Fruit fly (Drosophila melanogaster) whole organism, embryonic: ENCODE measurements around the gene CG15286.
A peak's percentile ranks its signal among the peaks of the same experiment; 100 is the strongest.

Experiments used
- CG10209 ChIP-seq: fragments of 200-800 bp; sonication (Bioruptor generic); optimal IDR thresholded peaks from 3 replicates; lab custom pipeline; 2017; ENCODE audit warnings: missing biosample characterization, mild to moderate bottlenecking, missing genetic modification characterization, missing genetic modification reagents
- CG10979 ChIP-seq: fragments of 200-800 bp; sonication (Bioruptor generic); optimal IDR thresholded peaks from 2 replicates; lab custom pipeline; 2018; ENCODE audit warnings: missing biosample characterization, mild to moderate bottlenecking, missing genetic modification characterization, moderate library complexity
- CG12942 ChIP-seq: fragments of 200-800 bp; sonication (Bioruptor generic); optimal IDR thresholded peaks from 3 replicates; lab custom pipeline; 2016; ENCODE audit warnings: missing biosample characterization, missing genetic modification characterization
- CG13894 ChIP-seq: fragments of 200-800 bp; sonication (Bioruptor generic); optimal IDR thresholded peaks from 3 replicates; lab custom pipeline; 2018; ENCODE audit warnings: missing biosample characterization, mild to moderate bottlenecking, missing genetic modification characterization, moderate library complexity
- CG15514 ChIP-seq: fragments of 200-800 bp; sonication (Bioruptor generic); optimal IDR thresholded peaks from 3 replicates; lab custom pipeline; 2017; ENCODE audit warnings: missing biosample characterization, missing genetic modification characterization, mild to moderate bottlenecking, moderate library complexity, missing genetic modification reagents
- CG1602 ChIP-seq: fragments of 200-800 bp; sonication (Bioruptor generic); optimal IDR thresholded peaks from 3 replicates; lab custom pipeline; 2016; ENCODE audit warnings: missing biosample characterization, missing genetic modification characterization
- CG16779 ChIP-seq: fragments of 200-800 bp; sonication (Bioruptor generic); IDR thresholded peaks from 2 replicates; pipeline ENCODE4 v1.3.6; 2022; ENCODE audit warnings: missing biosample characterization, missing genetic modification characterization
- CG17359 ChIP-seq: fragments of 200-800 bp; sonication (Bioruptor generic); optimal IDR thresholded peaks from 3 replicates; lab custom pipeline; 2018; ENCODE audit warnings: missing biosample characterization, mild to moderate bottlenecking, missing genetic modification characterization, moderate library complexity
- CG3281 ChIP-seq: fragments of 200-800 bp; sonication (Bioruptor generic); optimal IDR thresholded peaks from 3 replicates; lab custom pipeline; 2017; ENCODE audit warnings: missing biosample characterization, mild to moderate bottlenecking, missing genetic modification characterization
- CG34224 ChIP-seq: fragments of 200-800 bp; sonication (Bioruptor generic); IDR thresholded peaks from 3 replicates; pipeline ENCODE4 v1.3.6; 2022; ENCODE audit warnings: missing biosample characterization, missing genetic modification characterization; ENCODE audit not compliant: partially characterized antibody
- CG4328 ChIP-seq: fragments of 200-800 bp; sonication (Bioruptor generic); optimal IDR thresholded peaks from 3 replicates; lab custom pipeline; 2017; ENCODE audit warnings: missing biosample characterization, missing genetic modification reagents, missing genetic modification characterization
- CG5245 ChIP-seq: fragments of 200-800 bp; sonication (Bioruptor generic); optimal IDR thresholded peaks from 3 replicates; lab custom pipeline; 2016; ENCODE audit warnings: missing biosample characterization, missing genetic modification characterization
- CG6654 ChIP-seq: fragments of 200-800 bp; sonication (Bioruptor generic); optimal IDR thresholded peaks from 2 replicates; lab custom pipeline; 2017; ENCODE audit warnings: missing biosample characterization, mild to moderate bottlenecking, missing genetic modification characterization
- CG6689 ChIP-seq: fragments of 200-800 bp; sonication (Bioruptor generic); IDR thresholded peaks from 2 replicates; pipeline ENCODE4 v1.3.6; 2022; ENCODE audit warnings: missing biosample characterization, missing genetic modification characterization
- CG8924 ChIP-seq: fragments of 200-800 bp; optimal IDR thresholded peaks from 3 replicates; lab custom pipeline; 2019; ENCODE audit warnings: missing biosample characterization, mild to moderate bottlenecking, missing genetic modification characterization, moderate library complexity
- CG9215 ChIP-seq: fragments of 200-800 bp; sonication (Bioruptor generic); IDR thresholded peaks from 2 replicates; pipeline ENCODE4 v1.3.6; 2022; ENCODE audit warnings: missing biosample characterization, missing genetic modification characterization
- CG9437 ChIP-seq: fragments of 200-800 bp; sonication (Bioruptor generic); optimal IDR thresholded peaks from 2 replicates; lab custom pipeline; 2018; ENCODE audit warnings: missing biosample characterization, mild to moderate bottlenecking, missing genetic modification characterization
- CG9817 ChIP-seq: fragments of 200-800 bp; sonication (Bioruptor generic); optimal IDR thresholded peaks from 2 replicates; lab custom pipeline; 2018; ENCODE audit warnings: missing biosample characterization, mild to moderate bottlenecking, missing genetic modification characterization, moderate library complexity
- CTCF ChIP-seq: fragments of 200-800 bp; sonication (Bioruptor generic); optimal IDR thresholded peaks from 2 replicates; lab custom pipeline; 2017; ENCODE audit warnings: missing biosample characterization, mild to moderate bottlenecking, missing genetic modification characterization, moderate library complexity
- D ChIP-seq, 2 experiments: fragments of 200-800 bp in 1 of 2; fragments of >200 bp in 1 of 2; sonication (Bioruptor generic) in 1 of 2; optimal IDR thresholded peaks; 2 replicates in 1 of 2; 3 replicates in 1 of 2; lab custom pipeline; 2017; ENCODE audit warnings: mild to moderate bottlenecking in 1 of 2, missing biosample characterization in 1 of 2, missing genetic modification characterization in 1 of 2, missing genetic modification reagents in 1 of 2
- Fer1 ChIP-seq: fragments of 200-800 bp; sonication (Bioruptor generic); optimal IDR thresholded peaks from 2 replicates; lab custom pipeline; 2017; ENCODE audit warnings: missing biosample characterization, mild to moderate bottlenecking, missing genetic modification characterization
- Fer2 ChIP-seq: fragments of 200-800 bp; sonication (Bioruptor generic); optimal IDR thresholded peaks from 2 replicates; lab custom pipeline; 2018; ENCODE audit warnings: missing biosample characterization, mild to moderate bottlenecking, missing genetic modification characterization, moderate library complexity
- Hmr ChIP-seq: fragments of 200-800 bp; sonication (Bioruptor generic); optimal IDR thresholded peaks from 3 replicates; lab custom pipeline; 2017; ENCODE audit warnings: mild to moderate bottlenecking, missing biosample characterization, missing genetic modification reagents, missing genetic modification characterization
- Hmx ChIP-seq: fragments of 200-800 bp; sonication (Bioruptor generic); optimal IDR thresholded peaks from 2 replicates; lab custom pipeline; 2016; ENCODE audit warnings: missing biosample characterization, missing genetic modification characterization
- MTF-1 ChIP-seq: fragments of 200-800 bp; sonication (Bioruptor generic); optimal IDR thresholded peaks from 2 replicates; lab custom pipeline; 2018; ENCODE audit warnings: missing biosample characterization, mild to moderate bottlenecking, missing genetic modification characterization, borderline replicate concordance
- Max ChIP-seq: fragments of 200-800 bp; sonication (Bioruptor generic); optimal IDR thresholded peaks from 2 replicates; lab custom pipeline; 2016; ENCODE audit warnings: missing biosample characterization, mild to moderate bottlenecking, missing genetic modification characterization
- NfI ChIP-seq: fragments of 200-800 bp; sonication (Bioruptor generic); optimal IDR thresholded peaks from 3 replicates; lab custom pipeline; 2018; ENCODE audit warnings: missing biosample characterization, mild to moderate bottlenecking, missing genetic modification characterization, moderate library complexity
- Pdp1 ChIP-seq, 2 experiments: fragments of 200-800 bp; sonication (Bioruptor generic); optimal IDR thresholded peaks; 3 replicates each; lab custom pipeline; 2016; ENCODE audit warnings: missing biosample characterization in 2 of 2, missing genetic modification characterization in 2 of 2, mild to moderate bottlenecking in 1 of 2, moderate library complexity in 1 of 2
- Poxn ChIP-seq: fragments of 200-800 bp; sonication (Bioruptor generic); IDR thresholded peaks from 2 replicates; pipeline ENCODE4 v1.3.6; 2022; ENCODE audit warnings: missing biosample characterization, missing genetic modification characterization
- Rfx ChIP-seq: fragments of 200-800 bp; sonication (Bioruptor generic); IDR thresholded peaks from 2 replicates; pipeline ENCODE4 v1.3.6; 2022; ENCODE audit warnings: missing biosample characterization, missing genetic modification characterization
- Six4 ChIP-seq: fragments of 200-800 bp; sonication (Bioruptor generic); optimal IDR thresholded peaks from 2 replicates; lab custom pipeline; 2016; ENCODE audit warnings: missing biosample characterization, missing genetic modification characterization
- Usf ChIP-seq: fragments of 200-800 bp; sonication (Bioruptor generic); optimal IDR thresholded peaks from 2 replicates; lab custom pipeline; 2017; ENCODE audit warnings: missing genotype, missing biosample characterization, missing genetic modification characterization
- aop ChIP-seq: fragments of 200-800 bp; sonication (Bioruptor generic); IDR thresholded peaks from 2 replicates; pipeline ENCODE4 v1.3.6; 2022; ENCODE audit warnings: missing biosample characterization, missing genetic modification characterization
- bowl ChIP-seq: fragments of 200-800 bp; sonication (Bioruptor generic); IDR thresholded peaks from 2 replicates; pipeline ENCODE4 v1.3.6; 2022; ENCODE audit warnings: missing biosample characterization, missing genetic modification characterization
- cas ChIP-seq: fragments of 200-800 bp; sonication (Bioruptor generic); IDR thresholded peaks from 2 replicates; pipeline ENCODE4 v1.3.6; 2022; ENCODE audit warnings: missing biosample characterization, missing genetic modification characterization
- chn ChIP-seq: fragments of 200-800 bp; sonication (Bioruptor generic); optimal IDR thresholded peaks from 2 replicates; lab custom pipeline; 2016; ENCODE audit warnings: missing biosample characterization, missing genetic modification characterization
- dimm ChIP-seq: fragments of 200-800 bp; sonication (Bioruptor generic); IDR thresholded peaks from 2 replicates; pipeline ENCODE4 v1.3.6; 2022; ENCODE audit warnings: missing biosample characterization, missing genetic modification characterization
- dmrt99B ChIP-seq: fragments of 200-800 bp; sonication (Bioruptor generic); optimal IDR thresholded peaks from 2 replicates; lab custom pipeline; 2018; ENCODE audit warnings: missing biosample characterization, mild to moderate bottlenecking, missing genetic modification characterization, moderate library complexity
- dpn ChIP-seq, 2 experiments: fragments of 200-800 bp; sonication (Bioruptor generic); optimal IDR thresholded peaks; 3 replicates each; lab custom pipeline; 2016; ENCODE audit warnings: missing biosample characterization in 2 of 2, missing genetic modification characterization in 2 of 2
- fd102C ChIP-seq: fragments of 200-800 bp; sonication (Bioruptor generic); optimal IDR thresholded peaks from 2 replicates; lab custom pipeline; 2018; ENCODE audit warnings: missing biosample characterization, mild to moderate bottlenecking, missing genetic modification characterization, moderate library complexity
- gem ChIP-seq: fragments of 200-800 bp; sonication (Bioruptor generic); optimal IDR thresholded peaks from 2 replicates; lab custom pipeline; 2019; ENCODE audit warnings: missing biosample characterization, mild to moderate bottlenecking, missing genetic modification characterization, moderate library complexity
- grau ChIP-seq: fragments of 200-800 bp; optimal IDR thresholded peaks from 3 replicates; lab custom pipeline; 2019; ENCODE audit warnings: missing biosample characterization, mild to moderate bottlenecking, missing genetic modification characterization, moderate library complexity
- kni ChIP-seq: fragments of 200-800 bp; sonication (Bioruptor generic); optimal IDR thresholded peaks from 3 replicates; lab custom pipeline; 2017; ENCODE audit warnings: mild to moderate bottlenecking, missing biosample characterization, missing genetic modification reagents, missing genetic modification characterization
- psq ChIP-seq: fragments of 200-800 bp; sonication (Bioruptor generic); optimal IDR thresholded peaks from 2 replicates; lab custom pipeline; 2017; ENCODE audit warnings: missing biosample characterization, missing genetic modification characterization
- repo ChIP-seq: fragments of 200-800 bp; sonication (Bioruptor generic); optimal IDR thresholded peaks from 2 replicates; lab custom pipeline; 2016; ENCODE audit warnings: missing biosample characterization, missing genetic modification characterization
- row ChIP-seq: fragments of 200-800 bp; sonication (Bioruptor generic); IDR thresholded peaks from 3 replicates; pipeline ENCODE4 v1.3.6; 2022; ENCODE audit warnings: missing biosample characterization, missing genetic modification characterization
- seq ChIP-seq: fragments of 200-800 bp; sonication (Bioruptor generic); IDR thresholded peaks from 2 replicates; pipeline ENCODE4 v1.3.6; 2022; ENCODE audit warnings: missing biosample characterization, missing genetic modification characterization
- sima ChIP-seq: fragments of 200-800 bp; sonication (Bioruptor generic); optimal IDR thresholded peaks from 2 replicates; lab custom pipeline; 2016; ENCODE audit warnings: missing biosample characterization, missing genetic modification characterization
- tap ChIP-seq: fragments of 200-800 bp; optimal IDR thresholded peaks from 3 replicates; lab custom pipeline; 2019; ENCODE audit warnings: missing biosample characterization, mild to moderate bottlenecking, missing genetic modification characterization, moderate library complexity

The CG15286 gene

dm6 chr2L:14376484-14377254 lies 38.6 kb downstream of the CG15286 start (continued):
- peak; percentile 26 for TF ChIP-seq Usf
- TF ChIP-seq CG15514 (GFP tag; lab: Kevin White, UChicago) = no peak
- TF ChIP-seq CG13894 (tag; lab: Kevin White, UChicago) = no peak
- peak; percentile 40 for TF ChIP-seq CG3281 (GFP tag; lab: Kevin White, UChicago)
- no peak for TF ChIP-seq cas (GFP tag; lab: Robert Waterston, UW)
- no peak for TF ChIP-seq CG12942 (GFP tag; lab: Kevin White, UChicago)
- no peak for TF ChIP-seq aop (GFP tag; lab: Robert Waterston, UW)
- peak; percentile 50 for TF ChIP-seq grau (tag; lab: Kevin White, UChicago)
- peak; percentile 8 for TF ChIP-seq Max (GFP tag; lab: Kevin White, UChicago)
- no peak for TF ChIP-seq dimm (GFP tag; lab: Robert Waterston, UW)
- peak; percentile 61 for TF ChIP-seq row
- TF ChIP-seq CG9215 (GFP tag; lab: Robert Waterston, UW) = peak; percentile 47
- no peak for TF ChIP-seq Fer1 (GFP tag; lab: Kevin White, UChicago)
- TF ChIP-seq fd102C = no peak
- peak; percentile 7 for TF ChIP-seq repo (GFP tag; lab: Kevin White, UChicago)
- TF ChIP-seq CG6689 = peak; percentile 35; the same call in 1 of the 2 replicates
- peak; percentile 50 for TF ChIP-seq CG8924 (tag; lab: Kevin White, UChicago)
- TF ChIP-seq sima = no peak
- no peak for TF ChIP-seq CG9817
- TF ChIP-seq tap (tag; lab: Kevin White, UChicago) = no peak
- peak; percentile 22 for TF ChIP-seq CG17359 (tag; lab: Kevin White, UChicago)
- TF ChIP-seq dmrt99B (tag; lab: Kevin White, UChicago) = peak; percentile 66
- no peak for TF ChIP-seq bowl (GFP tag; lab: Robert Waterston, UW)
- TF ChIP-seq CG9437 (GFP tag; lab: Kevin White, UChicago) = peak; percentile 32
- TF ChIP-seq kni (GFP tag; lab: Kevin White, UChicago) = no peak
- TF ChIP-seq seq (GFP tag; lab: Robert Waterston, UW) = no peak
- 0 out of 2 replicates have a peak, but pooled peaks have one; percentile 25 for TF ChIP-seq Poxn (GFP tag; lab: Robert Waterston, UW)
- no peak for TF ChIP-seq Hmr (GFP tag; lab: Kevin White, UChicago)
- peak; percentile 35 for TF ChIP-seq gem
- TF ChIP-seq CG34224 (GFP tag; lab: Robert Waterston, UW) = no peak
- TF ChIP-seq Rfx (GFP tag; lab: Robert Waterston, UW) = peak; percentile 54
- TF ChIP-seq CG10979 = peak; percentile 52
- no peak for TF ChIP-seq CTCF
- peak; percentile 6 for TF ChIP-seq NfI (GFP tag; lab: Kevin White, UChicago)
- no peak for TF ChIP-seq psq (GFP tag; lab: Kevin White, UChicago)
- TF ChIP-seq dpn (GFP tag; optimal IDR thresholded peaks at IDR 0.05; lab: Kevin White, UChicago) = peak; percentile 17 to 19
- no peak for TF ChIP-seq D (optimal IDR thresholded peaks at IDR 0.05; lab: Kevin White, UChicago)
- TF ChIP-seq D (GFP tag; optimal IDR thresholded peaks at IDR 0.05; lab: Kevin White, UChicago) = peak; percentile 15
- TF ChIP-seq Hmx (GFP tag; lab: Kevin White, UChicago) = no peak
- TF ChIP-seq CG4328 = peak; percentile 69
- no peak for TF ChIP-seq MTF-1 (GFP tag; lab: Kevin White, UChicago)
- peak; percentile 45 for TF ChIP-seq CG10209 (GFP tag; lab: Kevin White, UChicago)
- peak; percentile 9 for TF ChIP-seq CG5245
- TF ChIP-seq Six4 (GFP tag; lab: Kevin White, UChicago) = peak; percentile 33
- TF ChIP-seq CG16779 (GFP tag; lab: Robert Waterston, UW) = no peak
- TF ChIP-seq CG6654 (GFP tag; lab: Kevin White, UChicago) = peak; percentile 28
- no peak for TF ChIP-seq Fer2 (tag; lab: Kevin White, UChicago)
- peak; percentile 25 for TF ChIP-seq CG1602 (GFP tag; lab: Kevin White, UChicago)
- TF ChIP-seq Pdp1 (GFP tag; optimal IDR thresholded peaks at IDR 0.05; lab: Kevin White, UChicago) = peak in 1 of 2 experiments; percentile 21
- no peak for TF ChIP-seq chn (GFP tag; lab: Kevin White, UChicago)
